Worm (Caenorhabditis elegans) whole organism, young adult: ENCODE data around the gene C35B1.5.

Experiments used
- B0035.1 ChIP-seq: sonication (generic microtip); optimal IDR thresholded peaks from 2 replicates; lab custom pipeline; 2016; ENCODE audit warnings: missing genetic modification characterization, mild to moderate bottlenecking, missing compliant biosample characterization, missing genotype, missing genetic modification reagents
- B0261.1 ChIP-seq: sonication (generic microtip); optimal IDR thresholded peaks from 2 replicates; lab custom pipeline; 2016; ENCODE audit warnings: mild to moderate bottlenecking, missing genetic modification characterization, moderate library complexity, missing compliant biosample characterization
- C06A6.2 ChIP-seq: fragments of 200-800 bp; sonication (Bioruptor generic); conservative IDR thresholded peaks from 2 replicates; pipeline ENCODE4 v1.3.6; 2022; ENCODE audit warnings: missing genetic modification characterization, missing compliant biosample characterization
- C17E4.6 ChIP-seq: fragments of 200-800 bp; sonication (Bioruptor generic); IDR thresholded peaks from 2 replicates; pipeline ENCODE4 v1.3.6; 2022; ENCODE audit warnings: missing genetic modification reagents, missing genetic modification characterization, missing compliant biosample characterization
- F57C9.4 ChIP-seq: sonication (generic microtip); optimal IDR thresholded peaks from 2 replicates; lab custom pipeline; 2017; ENCODE audit warnings: mild to moderate bottlenecking, missing genetic modification characterization, missing compliant biosample characterization
- K11D2.4 ChIP-seq: fragments of 200-800 bp; sonication (Bioruptor generic); IDR thresholded peaks from 2 replicates; pipeline ENCODE4 v1.3.6; 2022; ENCODE audit warnings: missing genetic modification reagents, missing genetic modification characterization, missing compliant biosample characterization
- T07F8.4 ChIP-seq: sonication (generic microtip); optimal IDR thresholded peaks from 2 replicates; lab custom pipeline; 2016; ENCODE audit warnings: mild to moderate bottlenecking, missing genetic modification characterization, moderate library complexity, missing compliant biosample characterization
- Y53F4B.3 ChIP-seq: fragments of 200-800 bp; sonication (Bioruptor generic); IDR thresholded peaks from 2 replicates; pipeline ENCODE4 v1.3.6; 2022; ENCODE audit warnings: missing genetic modification reagents, missing genetic modification characterization, missing compliant biosample characterization
- ZK185.1 ChIP-seq: sonication (generic microtip); optimal IDR thresholded peaks from 2 replicates; lab custom pipeline; 2016; ENCODE audit warnings: mild to moderate bottlenecking, missing genetic modification characterization, missing compliant biosample characterization; ENCODE audit not compliant: poor library complexity, severe bottlenecking
- ama-1 ChIP-seq, 3 experiments: fragments of 150-350 bp in 1 of 3; sonication (generic microtip) in 2 of 3; optimal IDR thresholded peaks; 2 replicates each; lab custom pipeline; 2014 to 2018; ENCODE audit warnings: missing biosample characterization in 2 of 3, missing genetic modification characterization in 2 of 3, missing genetic modification reagents in 2 of 3
- cebp-2 ChIP-seq: fragments of 200-800 bp; sonication (Bioruptor generic); IDR thresholded peaks from 2 replicates; pipeline ENCODE4 v1.3.6; 2022; ENCODE audit warnings: missing genetic modification characterization, missing compliant biosample characterization
- ceh-100 ChIP-seq: fragments of 200-800 bp; sonication (Bioruptor generic); IDR thresholded peaks from 2 replicates; pipeline ENCODE4 v1.3.6; 2022; ENCODE audit warnings: missing genetic modification reagents, missing genetic modification characterization, missing compliant biosample characterization
- dpl-1 ChIP-seq: fragments of 150-350 bp; optimal IDR thresholded peaks from 2 replicates; lab custom pipeline; 2014; ENCODE audit warnings: missing biosample characterization, missing genetic modification reagents, missing genetic modification characterization
- egrh-3 ChIP-seq: fragments of 200-800 bp; sonication (Bioruptor generic); IDR thresholded peaks from 2 replicates; pipeline ENCODE4 v1.3.6; 2022; ENCODE audit warnings: missing genetic modification reagents, missing genetic modification characterization, missing compliant biosample characterization
- gei-17 ChIP-seq: fragments of 200-800 bp; sonication (Bioruptor generic); optimal IDR thresholded peaks from 2 replicates; lab custom pipeline; 2018; ENCODE audit warnings: mild to moderate bottlenecking, missing genetic modification characterization, missing compliant biosample characterization
- hlh-12 ChIP-seq: sonication (generic microtip); optimal IDR thresholded peaks from 2 replicates; lab custom pipeline; 2016; ENCODE audit warnings: missing genetic modification characterization, missing compliant biosample characterization
- lag-1 ChIP-seq: fragments of 200-800 bp; sonication (Bioruptor generic); IDR thresholded peaks from 2 replicates; pipeline ENCODE4 v1.3.6; 2022; ENCODE audit warnings: missing genetic modification reagents, missing genetic modification characterization, missing compliant biosample characterization
- let-607 ChIP-seq, 2 experiments: fragments of 200-800 bp in 1 of 2; sonication (Bioruptor generic) in 1 of 2; sonication (generic microtip) in 1 of 2; optimal IDR thresholded peaks; 2 replicates each; lab custom pipeline; 2016 to 2018; ENCODE audit warnings: mild to moderate bottlenecking in 2 of 2, missing compliant biosample characterization in 2 of 2, missing genetic modification characterization in 2 of 2, moderate library complexity in 2 of 2, missing genotype in 1 of 2
- lin-35 ChIP-seq, 3 experiments: fragments of 150-350 bp in 2 of 3; sonication (generic microtip) in 1 of 3; optimal IDR thresholded peaks; 2 replicates each; lab custom pipeline; 2014 to 2018; ENCODE audit warnings: missing biosample characterization in 3 of 3, missing genetic modification characterization in 3 of 3, missing genetic modification reagents in 3 of 3
- lin-40 ChIP-seq: sonication (generic microtip); optimal IDR thresholded peaks from 2 replicates; lab custom pipeline; 2016; ENCODE audit warnings: missing genetic modification characterization, mild to moderate bottlenecking, missing compliant biosample characterization, missing genotype, missing genetic modification reagents
- madf-3 ChIP-seq: fragments of 200-800 bp; sonication (Bioruptor generic); IDR thresholded peaks from 2 replicates; pipeline ENCODE4 v1.3.6; 2022; ENCODE audit warnings: missing genetic modification reagents, missing genetic modification characterization, missing compliant biosample characterization
- madf-8 ChIP-seq: fragments of 200-800 bp; sonication (Bioruptor generic); conservative IDR thresholded peaks from 2 replicates; pipeline ENCODE4 v1.3.6; 2022; ENCODE audit warnings: missing genetic modification reagents, missing genetic modification characterization, missing compliant biosample characterization
- mel-28 ChIP-seq: sonication (generic microtip); optimal IDR thresholded peaks from 2 replicates; lab custom pipeline; 2016; ENCODE audit warnings: borderline replicate concordance, mild to moderate bottlenecking, missing genetic modification characterization, missing compliant biosample characterization
- nfya-2 ChIP-seq: fragments of 200-800 bp; sonication (Bioruptor generic); IDR thresholded peaks from 2 replicates; pipeline ENCODE4 v1.3.6; 2022; ENCODE audit warnings: missing genetic modification reagents, missing genetic modification characterization, missing compliant biosample characterization
- nhr-120 ChIP-seq: fragments of 200-800 bp; sonication (Bioruptor generic); IDR thresholded peaks from 2 replicates; pipeline ENCODE4 v1.3.6; 2022; ENCODE audit warnings: missing genetic modification characterization, missing compliant biosample characterization
- nhr-80 ChIP-seq: sonication (generic microtip); optimal IDR thresholded peaks from 2 replicates; lab custom pipeline; 2016; ENCODE audit warnings: missing genetic modification characterization, missing compliant biosample characterization
- nhr-90 ChIP-seq: sonication (generic microtip); optimal IDR thresholded peaks from 2 replicates; lab custom pipeline; 2016; ENCODE audit warnings: missing genotype, mild to moderate bottlenecking, missing genetic modification characterization, missing compliant biosample characterization
- pha-4 ChIP-seq: fragments of 150-350 bp; sonication (generic microtip); optimal IDR thresholded peaks from 2 replicates; lab custom pipeline; 2014; ENCODE audit warnings: missing biosample characterization, missing genetic modification reagents, missing genetic modification characterization
- rcor-1 ChIP-seq: fragments of 200-800 bp; sonication (Bioruptor generic); IDR thresholded peaks from 2 replicates; pipeline ENCODE4 v1.3.6; 2022; ENCODE audit warnings: missing genetic modification reagents, missing genetic modification characterization, missing compliant biosample characterization
- sea-2 ChIP-seq: fragments of 200-800 bp; sonication (Bioruptor generic); IDR thresholded peaks from 2 replicates; pipeline ENCODE4 v1.3.6; 2022; ENCODE audit warnings: missing genetic modification characterization, missing compliant biosample characterization
- sptf-2 ChIP-seq: fragments of 200-800 bp; sonication (Bioruptor generic); optimal IDR thresholded peaks from 2 replicates; lab custom pipeline; 2018; ENCODE audit warnings: mild to moderate bottlenecking, missing genetic modification characterization, missing compliant biosample characterization
- tbp1 ChIP-seq: fragments of 200-800 bp; sonication (Bioruptor generic); optimal IDR thresholded peaks from 2 replicates; lab custom pipeline; 2018; ENCODE audit warnings: mild to moderate bottlenecking, missing genetic modification characterization, missing compliant biosample characterization
- unc-130 ChIP-seq: sonication (generic microtip); optimal IDR thresholded peaks from 2 replicates; lab custom pipeline; 2016; ENCODE audit warnings: missing genetic modification reagents, missing genetic modification characterization, missing compliant biosample characterization
- zim-3 ChIP-seq: sonication (generic microtip); optimal IDR thresholded peaks from 2 replicates; lab custom pipeline; 2017; ENCODE audit warnings: mild to moderate bottlenecking, missing genetic modification characterization, moderate library complexity, missing compliant biosample characterization
- ztf-22 ChIP-seq: fragments of 200-800 bp; sonication (Bioruptor generic); optimal IDR thresholded peaks from 2 replicates; lab custom pipeline; 2018; ENCODE audit warnings: mild to moderate bottlenecking, missing genetic modification characterization, moderate library complexity, missing compliant biosample characterization
- ztf-3 ChIP-seq: fragments of 200-800 bp; sonication (Bioruptor generic); optimal IDR thresholded peaks from 2 replicates; lab custom pipeline; 2018; ENCODE audit warnings: mild to moderate bottlenecking, missing genetic modification characterization, missing compliant biosample characterization

C35B1.5 gene

DNA sequence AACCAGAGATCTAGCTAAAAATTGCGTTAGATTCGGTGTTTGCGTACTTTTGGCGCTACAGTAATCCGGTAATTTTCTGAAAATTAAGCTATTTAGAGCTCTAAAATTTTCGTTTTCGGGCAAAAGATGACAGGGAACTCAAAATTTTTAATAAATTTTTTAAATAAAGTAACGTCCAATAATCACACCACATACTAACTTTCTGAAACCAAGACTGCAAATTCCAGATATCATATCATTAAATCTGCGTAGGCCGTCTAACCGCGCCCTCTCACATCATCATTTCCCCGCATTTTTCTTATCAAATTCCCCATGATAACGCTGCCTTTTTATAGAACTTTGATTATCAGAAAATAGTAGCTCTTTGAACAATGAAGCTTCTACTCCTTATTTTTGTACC lies 33.4 kb upstream of the C35B1.5 start, which contains the start of gene drd-50:
drd-50 (plus strand) TSS at position 301 of the 400 bp plus-strand sequence.
- no peak for TF ChIP-seq ZK185.1 (tag; lab: Kevin White, UChicago)
- peak; percentile 17 for TF ChIP-seq nhr-80 (tag; lab: Kevin White, UChicago)

DNA sequence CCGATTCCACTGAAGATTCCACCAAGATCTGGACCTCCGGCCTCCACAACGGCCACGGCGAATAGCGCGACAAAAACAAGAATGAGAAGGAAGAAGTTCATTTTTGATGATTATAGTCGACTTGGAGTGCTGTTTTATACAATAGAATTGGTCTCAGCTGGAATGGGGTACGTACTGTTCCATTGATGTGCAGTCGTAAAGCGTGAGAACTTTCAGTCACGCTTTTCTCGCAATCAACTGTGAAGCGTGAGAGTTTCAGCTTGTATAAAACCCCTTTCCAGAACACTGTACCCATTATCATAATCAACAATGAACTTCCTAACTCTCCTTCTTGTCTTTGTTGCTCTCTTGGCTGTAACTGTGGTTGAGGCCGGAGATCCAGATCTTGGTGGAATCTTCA lies 31.6 kb upstream of the C35B1.5 start, which contains the start of the genes F49F1.4 and F49F1.2:
F49F1.4 (minus strand) TSS at position 101 of the 400 bp plus-strand sequence.
F49F1.2 (plus strand) TSS at position 310 of the 400 bp plus-strand sequence.
- TF ChIP-seq tbp1 = no peak
- no peak for TF ChIP-seq lag-1
- no peak for TF ChIP-seq lin-35 (GFP tag; optimal IDR thresholded peaks at IDR 0.05; lab: Kevin White, UChicago)
- TF ChIP-seq ceh-100 (GFP tag; lab: Robert Waterston, UW) = no peak
- TF ChIP-seq mel-28 (tag; lab: Kevin White, UChicago) = no peak
- TF ChIP-seq C06A6.2 (GFP tag; lab: Robert Waterston, UW) = no peak
- TF ChIP-seq sea-2 (GFP tag; lab: Robert Waterston, UW) = no peak
- no peak for TF ChIP-seq ztf-3 (GFP tag; lab: Kevin White, UChicago)
- no peak for TF ChIP-seq ama-1 (optimal IDR thresholded peaks at IDR 0.05; lab: Kevin White, UChicago)
- TF ChIP-seq ama-1 (GFP tag; optimal IDR thresholded peaks at IDR 0.05; lab: Kevin White, UChicago) = no peak
- TF ChIP-seq madf-3 (GFP tag; lab: Robert Waterston, UW) = no peak

DNA sequence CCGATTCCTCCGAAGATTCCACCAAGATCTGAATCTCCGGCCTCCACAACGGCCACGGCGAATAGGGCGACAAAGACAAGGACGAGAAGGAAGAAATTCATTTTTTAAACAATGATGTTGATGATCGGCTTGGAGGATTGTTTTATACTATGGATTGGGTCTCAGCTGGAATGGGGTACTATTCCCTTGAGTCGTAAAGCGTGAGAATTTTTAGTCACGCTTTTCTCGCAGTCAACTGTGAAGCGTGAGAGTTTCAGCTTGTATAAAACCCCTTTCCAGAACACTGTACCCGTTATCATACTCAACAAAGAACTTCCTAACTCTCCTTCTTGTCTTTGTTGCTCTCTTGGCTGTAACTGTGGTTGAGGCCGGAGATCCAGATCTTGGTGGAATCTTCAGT lies 30.5 kb upstream of the C35B1.5 start, which contains the start of gene F49F1.15:
F49F1.15 (minus strand) TSS at position 101 of the 400 bp plus-strand sequence.
- TF ChIP-seq C17E4.6 (GFP tag; lab: Robert Waterston, UW) (no peak), cebp-2 (no peak), Y53F4B.3 (GFP tag; lab: Robert Waterston, UW) (no peak), sptf-2 (GFP tag; lab: Kevin White, UChicago) (no peak), nfya-2 (GFP tag; lab: Robert Waterston, UW) (no peak), zim-3 (tag; lab: Kevin White, UChicago) (no peak), lag-1 (no peak), F57C9.4 (no peak), nhr-90 (tag; lab: Kevin White, UChicago) (no peak), B0035.1 (tag; lab: Kevin White, UChicago) (no peak)

DNA sequence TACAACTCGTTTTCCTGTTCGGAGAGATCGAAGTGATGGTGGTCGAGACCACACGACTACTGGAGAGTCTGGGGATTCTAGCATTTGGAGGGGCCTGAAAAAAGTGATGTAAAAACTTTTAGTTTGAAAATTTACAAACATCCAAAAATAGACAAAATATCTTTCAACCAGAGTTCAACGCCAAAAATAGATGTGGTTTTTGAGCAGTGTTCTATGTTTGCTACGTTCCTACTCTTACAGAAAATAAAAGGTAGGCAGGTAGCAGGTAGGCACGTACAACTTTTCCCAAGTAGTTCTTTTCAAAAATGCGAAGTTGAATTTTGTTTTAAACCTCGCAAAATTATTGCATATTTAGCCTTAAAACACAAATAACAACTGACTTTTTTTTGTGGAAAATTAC lies 28.4 kb upstream of the C35B1.5 start, which contains the start of gene F49F1.14:
F49F1.14 (minus strand) TSS at position 101 of the 400 bp plus-strand sequence.
- TF ChIP-seq cebp-2 (no peak), madf-8 (GFP tag; lab: Robert Waterston, UW) (no peak), gei-17 (GFP tag; lab: Kevin White, UChicago) (no peak), dpl-1 (GFP tag; lab: Kevin White, UChicago) (no peak), K11D2.4 (GFP tag; lab: Robert Waterston, UW) (no peak), hlh-12 (tag; lab: Kevin White, UChicago) (no peak), let-607 (tag; optimal IDR thresholded peaks at IDR 0.05; lab: Kevin White, UChicago) (no peak), rcor-1 (GFP tag; lab: Robert Waterston, UW) (no peak), unc-130 (GFP tag; lab: Kevin White, UChicago) (no peak), lin-40 (tag; lab: Kevin White, UChicago) (no peak), pha-4 (tag; lab: Kevin White, UChicago) (no peak)
- TF ChIP-seq, all 124 proteins: peak for 0

DNA sequence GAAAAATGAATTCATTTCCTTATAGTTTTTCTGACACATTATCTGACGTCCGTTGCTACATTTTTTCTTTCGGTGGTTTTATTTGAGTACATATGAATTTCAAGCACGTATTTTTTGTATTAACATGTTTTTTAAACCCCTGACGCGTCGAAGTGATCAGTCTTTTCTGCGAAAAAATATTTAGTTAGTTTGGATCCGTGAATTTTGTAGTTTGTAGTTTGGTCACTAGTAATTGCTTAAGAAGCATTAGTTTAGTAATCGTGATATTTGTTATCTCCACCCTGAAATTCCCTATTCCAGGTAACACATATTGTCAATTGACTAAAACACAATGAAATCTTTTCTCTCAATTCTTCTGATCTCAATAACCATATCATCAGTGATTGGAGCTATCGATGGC lies 24.8 kb upstream of the C35B1.5 start, which contains the start of gene C35B1.7:
C35B1.7 (plus strand) TSS at position 301 of the 400 bp plus-strand sequence.
- TF ChIP-seq T07F8.4 (no peak), egrh-3 (no peak), ztf-22 (GFP tag; lab: Kevin White, UChicago) (no peak), B0261.1 (tag; lab: Kevin White, UChicago) (no peak), nhr-120 (GFP tag; lab: Robert Waterston, UW) (no peak)
